Fruit fly (Drosophila melanogaster): ENCODE data around the gene CG17129.

DNA sequence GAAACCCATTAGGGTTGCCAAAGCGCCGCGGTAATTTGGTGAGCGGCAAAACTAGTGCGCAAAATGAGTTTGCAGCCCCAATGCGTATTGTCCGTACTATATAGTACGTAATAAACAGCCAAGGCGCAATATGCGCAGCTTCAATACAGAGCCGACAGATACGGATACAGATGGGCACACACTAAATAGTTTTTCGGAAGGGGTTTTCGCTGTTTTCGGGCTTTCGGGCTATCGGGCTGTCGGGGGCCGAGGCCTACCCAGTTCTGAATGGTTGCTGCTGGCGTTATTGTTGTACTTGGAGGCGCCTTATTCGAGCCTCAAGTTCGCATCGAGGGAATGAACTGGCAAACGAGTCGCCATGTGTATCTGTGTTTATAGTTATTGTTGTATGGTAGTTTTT lies 49.5 kb downstream of the CG17129 start:
- no peak for TF ChIP-seq dsf (GFP tag; optimal IDR thresholded peaks at IDR 0.05; ENCODE audit: borderline replicate concordance)
- TF ChIP-seq ey (GFP tag; optimal IDR thresholded peaks at IDR 0.05): no peak
- no peak for TF ChIP-seq usp (GFP tag; optimal IDR thresholded peaks at IDR 0.05)
- no peak for TF ChIP-seq psq (GFP tag; optimal IDR thresholded peaks at IDR 0.05)
- TF ChIP-seq CG32264 (GFP tag; optimal IDR thresholded peaks at IDR 0.05): no peak
- TF ChIP-seq HLH106 (tag; optimal IDR thresholded peaks at IDR 0.05): no peak
- no peak for TF ChIP-seq woc (GFP tag; optimal IDR thresholded peaks at IDR 0.05)
- TF ChIP-seq jim (GFP tag; optimal IDR thresholded peaks at IDR 0.05): no peak
- no peak for TF ChIP-seq h (GFP tag; optimal IDR thresholded peaks at IDR 0.05)
- no peak for TF ChIP-seq Abd-B (GFP tag; optimal IDR thresholded peaks at IDR 0.05)
- no peak for TF ChIP-seq OdsH (GFP tag; optimal IDR thresholded peaks at IDR 0.05)
- no peak for TF ChIP-seq Dfd (GFP tag; optimal IDR thresholded peaks at IDR 0.05)
- no peak for TF ChIP-seq GATAd (GFP tag; optimal IDR thresholded peaks at IDR 0.05)
